Fruit fly (Drosophila melanogaster): Measurements from ENCODE around the gene CG8353.

The CG8353 gene

dm6 chr2L:8257401-8258266, 43.8 kb downstream of the CG8353 start, which contains the start of gene CG8086:
Gene CG8086, minus strand, starts transcription at chr2L:8257502.
- TF ChIP-seq D1 (tag; optimal IDR thresholded peaks at IDR 0.05): no peak
- TF ChIP-seq CG14655 (GFP tag; optimal IDR thresholded peaks at IDR 0.05): no peak
- TF ChIP-seq rn (GFP tag; IDR thresholded peaks at IDR 0.05): no peak
- no peak for TF ChIP-seq Snoo (tag; optimal IDR thresholded peaks at IDR 0.05)
- no peak for TF ChIP-seq CG15710 (tag; optimal IDR thresholded peaks at IDR 0.05)
- no peak for TF ChIP-seq Pif1B (GFP tag; optimal IDR thresholded peaks at IDR 0.05)
- TF ChIP-seq fd96Ca (GFP tag; IDR thresholded peaks at IDR 0.05): no peak
- no peak for TF ChIP-seq CG9948 (tag; optimal IDR thresholded peaks at IDR 0.05)
- no peak for TF ChIP-seq CG8159 (tag; optimal IDR thresholded peaks at IDR 0.05)
- no peak for TF ChIP-seq CG10348 (GFP tag; IDR thresholded peaks at IDR 0.05)
- TF ChIP-seq CG17806 (tag; optimal IDR thresholded peaks at IDR 0.05): no peak
- TF ChIP-seq gl (tag; optimal IDR thresholded peaks at IDR 0.05): no peak
- no peak for TF ChIP-seq CG8301 (tag; optimal IDR thresholded peaks at IDR 0.05)
- TF ChIP-seq EcR (GFP tag; optimal IDR thresholded peaks at IDR 0.05): no peak
- TF ChIP-seq Ets98B (GFP tag; IDR thresholded peaks at IDR 0.05): no peak
- no peak for TF ChIP-seq CG34367 (tag; optimal IDR thresholded peaks at IDR 0.05)
- TF ChIP-seq CG12605 (GFP tag; IDR thresholded peaks at IDR 0.05): no peak
- no peak for TF ChIP-seq Pif1A (GFP tag; optimal IDR thresholded peaks at IDR 0.05)
- no peak for TF ChIP-seq CG13204 (GFP tag; optimal IDR thresholded peaks at IDR 0.05)
- TF ChIP-seq CG32121 (GFP tag; IDR thresholded peaks at IDR 0.05): no peak
